Fruit fly (Drosophila melanogaster): ENCODE measurements around the gene Ugt37D1.

- TF ChIP-seq ttk (optimal IDR thresholded peaks at IDR 0.05) (no peak), h (optimal IDR thresholded peaks at IDR 0.05) (no peak)
Observed at dm6 chr2L:16766070-16766752, 32.6 kb upstream of the Ugt37D1 start, which contains the start of gene Mhc.

Measured in Kc167 (cell line).